Fruit fly (Drosophila melanogaster): ENCODE data around the gene CG17068.
"Not testable (repeated sequence)": the region's sequence is repeated elsewhere in the genome, so short reads cannot be mapped to it uniquely, and the experiment has no call there.

- TF ChIP-seq Dfd (GFP tag; optimal IDR thresholded peaks at IDR 0.05); psq (GFP tag; optimal IDR thresholded peaks at IDR 0.05); Dif (GFP tag; optimal IDR thresholded peaks at IDR 0.05; ENCODE audit: partially characterized antibody); Abd-B (GFP tag; optimal IDR thresholded peaks at IDR 0.05); Mio (GFP tag; optimal IDR thresholded peaks at IDR 0.05); pan (optimal IDR thresholded peaks at IDR 0.05); dmrt93B (GFP tag; optimal IDR thresholded peaks at IDR 0.05); Hnf4 (GFP tag; optimal IDR thresholded peaks at IDR 0.05); h (GFP tag; optimal IDR thresholded peaks at IDR 0.05); GATAd (GFP tag; optimal IDR thresholded peaks at IDR 0.05); usp (GFP tag; optimal IDR thresholded peaks at IDR 0.05); rgr (GFP tag; optimal IDR thresholded peaks at IDR 0.05); sage (GFP tag; optimal IDR thresholded peaks at IDR 0.05); Vsx2 (GFP tag; optimal IDR thresholded peaks at IDR 0.05; ENCODE audit: partially characterized antibody): not testable (repeated sequence)
Measured at dm6 chrX:20201833-20202232, 49.1 kb downstream of the CG17068 start, which contains the start of gene SdicA.
